Worm (Caenorhabditis elegans) whole organism, L4/young adult: Measurements from ENCODE around the gene srz-82.

Experiments used
- dao-5 ChIP-seq: sonication (generic microtip); optimal IDR thresholded peaks from 2 replicates; lab custom pipeline; 2016; ENCODE audit warnings: missing genotype, missing genetic modification characterization, moderate library complexity, missing compliant biosample characterization
- him-1 ChIP-seq: sonication (generic microtip); optimal IDR thresholded peaks from 2 replicates; lab custom pipeline; 2016; ENCODE audit warnings: missing genotype, missing genetic modification reagents, missing genetic modification characterization, missing compliant biosample characterization

ce11 chrIV:3447350-3447749 is 35.3 kb upstream of the srz-82 start:
- TF ChIP-seq dao-5 (tag; lab: Kevin White, UChicago) (no peak), him-1 (tag; lab: Kevin White, UChicago) (no peak)
